Fruit fly (Drosophila melanogaster) whole organism, pupa: ENCODE measurements around the gene CG31088.

Source experiments
- CG12605 ChIP-seq: fragments of 200-800 bp; sonication (Bioruptor generic); IDR thresholded peaks from 2 replicates; pipeline ENCODE4 v1.3.6; 2022; ENCODE audit warnings: missing biosample characterization, missing genetic modification characterization
- CG14655 ChIP-seq: fragments of 200-800 bp; sonication (Bioruptor generic); optimal IDR thresholded peaks from 3 replicates; lab custom pipeline; 2017; ENCODE audit warnings: mild to moderate bottlenecking, missing biosample characterization, missing genetic modification reagents, missing genetic modification characterization
- CG15710 ChIP-seq: fragments of 200-800 bp; sonication (Bioruptor generic); optimal IDR thresholded peaks from 2 replicates; lab custom pipeline; 2018; ENCODE audit warnings: missing biosample characterization, mild to moderate bottlenecking, missing genetic modification characterization, moderate library complexity
- CG17806 ChIP-seq: fragments of 200-800 bp; sonication (Bioruptor generic); optimal IDR thresholded peaks from 2 replicates; lab custom pipeline; 2018; ENCODE audit warnings: missing biosample characterization, mild to moderate bottlenecking, missing genetic modification characterization, moderate library complexity
- CG34367 ChIP-seq: fragments of 200-800 bp; sonication (Bioruptor generic); optimal IDR thresholded peaks from 2 replicates; lab custom pipeline; 2018; ENCODE audit warnings: missing biosample characterization, mild to moderate bottlenecking, missing genetic modification characterization
- CG4496 ChIP-seq: fragments of 200-800 bp; sonication (Bioruptor generic); IDR thresholded peaks from 3 replicates; pipeline ENCODE4 v1.3.6; 2022; ENCODE audit warnings: missing biosample characterization, missing genetic modification characterization
- CG8159 ChIP-seq: fragments of 200-800 bp; sonication (Bioruptor generic); optimal IDR thresholded peaks from 3 replicates; lab custom pipeline; 2018; ENCODE audit warnings: missing biosample characterization, mild to moderate bottlenecking, missing genetic modification characterization, moderate library complexity
- D1 ChIP-seq: fragments of 200-800 bp; sonication (Bioruptor generic); optimal IDR thresholded peaks from 2 replicates; lab custom pipeline; 2018; ENCODE audit warnings: missing biosample characterization, mild to moderate bottlenecking, missing genetic modification characterization, moderate library complexity
- EcR ChIP-seq: fragments of 200-800 bp; sonication (Bioruptor generic); optimal IDR thresholded peaks from 3 replicates; lab custom pipeline; 2019; ENCODE audit warnings: missing biosample characterization, missing genetic modification characterization, mild to moderate bottlenecking, moderate library complexity, missing genetic modification reagents
- Ets98B ChIP-seq: fragments of 200-800 bp; sonication (Bioruptor generic); IDR thresholded peaks from 2 replicates; pipeline ENCODE4 v1.3.6; 2022; ENCODE audit warnings: missing biosample characterization, missing genetic modification characterization
- Pif1A ChIP-seq: fragments of 200-800 bp; sonication (Bioruptor generic); optimal IDR thresholded peaks from 3 replicates; lab custom pipeline; 2016; ENCODE audit warnings: missing biosample characterization, missing genetic modification characterization
- Pif1B ChIP-seq: fragments of 200-800 bp; sonication (Bioruptor generic); optimal IDR thresholded peaks from 3 replicates; lab custom pipeline; 2016; ENCODE audit warnings: missing biosample characterization, missing genetic modification characterization
- fd96Ca ChIP-seq: fragments of 200-800 bp; sonication (Bioruptor generic); IDR thresholded peaks from 3 replicates; pipeline ENCODE4 v1.3.6; 2022; ENCODE audit warnings: missing biosample characterization, missing genetic modification characterization
- gl ChIP-seq: fragments of 200-800 bp; sonication (Bioruptor generic); optimal IDR thresholded peaks from 2 replicates; lab custom pipeline; 2018; ENCODE audit warnings: missing biosample characterization, mild to moderate bottlenecking, missing genetic modification characterization

DNA sequence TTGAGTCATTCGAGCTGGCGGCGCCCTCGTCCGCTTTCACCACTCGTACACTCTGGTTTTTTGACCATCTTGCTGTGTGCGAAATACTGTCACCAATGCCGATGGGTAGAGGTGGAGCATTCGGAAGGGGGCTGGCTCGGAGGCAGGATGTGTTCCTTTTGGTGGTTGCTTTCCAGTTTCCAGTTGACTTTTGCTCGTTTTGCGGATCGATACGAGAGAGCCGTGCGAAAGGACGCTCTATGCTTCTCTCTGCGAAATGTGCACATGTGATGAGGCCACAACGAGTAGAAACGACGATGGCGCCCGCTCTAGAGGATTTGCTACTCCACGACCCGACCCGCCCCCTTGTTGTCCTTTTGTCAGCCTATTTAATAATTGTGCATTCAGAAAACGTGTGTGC, 13.0 kb downstream of the CG31088 start:
- no peak for TF ChIP-seq Pif1B (GFP tag; lab: Kevin White, UChicago)
- no peak for TF ChIP-seq EcR (GFP tag; lab: Kevin White, UChicago)
- TF ChIP-seq CG8159, result no peak
- no peak for TF ChIP-seq fd96Ca
- no peak for TF ChIP-seq Pif1A
- TF ChIP-seq CG12605 (GFP tag; lab: Robert Waterston, UW), result no peak
- no peak for TF ChIP-seq CG17806 (tag; lab: Kevin White, UChicago)
- no peak for TF ChIP-seq D1
- TF ChIP-seq CG34367 (tag; lab: Kevin White, UChicago), result no peak
- TF ChIP-seq CG4496 (GFP tag; lab: Robert Waterston, UW), result no peak
- no peak for TF ChIP-seq gl (tag; lab: Kevin White, UChicago)
- no peak for TF ChIP-seq Ets98B
- no peak for TF ChIP-seq CG15710
- no peak for TF ChIP-seq CG14655 (GFP tag; lab: Kevin White, UChicago)
